Worm (Caenorhabditis elegans) whole organism, early embryonic: ENCODE measurements around the gene ani-1.

Source experiments
- B0310.2 ChIP-seq: sonication (generic microtip); optimal IDR thresholded peaks from 2 replicates; lab custom pipeline; 2016; ENCODE audit warnings: mild to moderate bottlenecking, missing genetic modification characterization, missing compliant biosample characterization
- aly-1 ChIP-seq: sonication (generic microtip); optimal IDR thresholded peaks from 2 replicates; lab custom pipeline; 2016; ENCODE audit warnings: missing genetic modification characterization, missing compliant biosample characterization
- ama-1 ChIP-seq: fragments of 150-350 bp; optimal IDR thresholded peaks from 2 replicates; lab custom pipeline; 2014
- ceh-13 ChIP-seq: fragments of 200-800 bp; sonication (Bioruptor generic); optimal IDR thresholded peaks from 2 replicates; lab custom pipeline; 2018; ENCODE audit warnings: mild to moderate bottlenecking, missing genetic modification characterization, missing compliant biosample characterization
- ceh-36 ChIP-seq: sonication (generic microtip); optimal IDR thresholded peaks from 2 replicates; lab custom pipeline; 2016; ENCODE audit warnings: missing genetic modification characterization, inconsistent platforms, missing compliant biosample characterization
- ets-7 ChIP-seq: sonication (generic microtip); optimal IDR thresholded peaks from 2 replicates; lab custom pipeline; 2016; ENCODE audit warnings: missing genotype, missing genetic modification characterization, missing compliant biosample characterization
- flt-1 ChIP-seq: fragments of 200-800 bp; sonication (Bioruptor generic); IDR thresholded peaks from 2 replicates; pipeline ENCODE4 v1.3.6; 2022; ENCODE audit warnings: missing genetic modification characterization, missing compliant biosample characterization
- hmbx-1 ChIP-seq: sonication (generic microtip); optimal IDR thresholded peaks from 2 replicates; lab custom pipeline; 2016; ENCODE audit warnings: mild to moderate bottlenecking, missing genetic modification characterization, missing compliant biosample characterization
- hmg-4 ChIP-seq: fragments of 200-800 bp; sonication (Bioruptor generic); optimal IDR thresholded peaks from 2 replicates; lab custom pipeline; 2018; ENCODE audit warnings: mild to moderate bottlenecking, missing genetic modification characterization, missing compliant biosample characterization
- scrt-1 ChIP-seq: fragments of 200-800 bp; sonication (Bioruptor generic); IDR thresholded peaks from 2 replicates; pipeline ENCODE4 v1.3.6; 2022; ENCODE audit warnings: missing genetic modification characterization, missing compliant biosample characterization
- sea-1 ChIP-seq: fragments of 200-800 bp; sonication (Bioruptor generic); conservative IDR thresholded peaks from 2 replicates; pipeline ENCODE4 v1.3.6; 2022; ENCODE audit warnings: missing genetic modification characterization, missing compliant biosample characterization
- tbx-11 ChIP-seq: fragments of 200-800 bp; sonication (Bioruptor generic); IDR thresholded peaks from 2 replicates; pipeline ENCODE4 v1.3.6; 2022; ENCODE audit warnings: missing genetic modification characterization, missing compliant biosample characterization
- tbx-37 ChIP-seq: fragments of 200-800 bp; sonication (Bioruptor generic); conservative IDR thresholded peaks from 2 replicates; pipeline ENCODE4 v1.3.6; 2022; ENCODE audit warnings: missing genetic modification reagents, missing genetic modification characterization, missing compliant biosample characterization
- tra-4 ChIP-seq: sonication (generic microtip); optimal IDR thresholded peaks from 2 replicates; lab custom pipeline; 2017; ENCODE audit warnings: missing genetic modification characterization, missing compliant biosample characterization

ce11 chrIII:12455651-12456420 lies 2.7 kb upstream of the ani-1 start:
- TF ChIP-seq sea-1 (GFP tag; lab: Robert Waterston, UW): no peak
- TF ChIP-seq ama-1 (lab: Kevin White, UChicago): no peak
- TF ChIP-seq ceh-36 (tag; lab: Kevin White, UChicago): no peak
- TF ChIP-seq ceh-13 (GFP tag; lab: Kevin White, UChicago): no peak
- TF ChIP-seq tbx-37 (GFP tag; lab: Robert Waterston, UW): no peak
- TF ChIP-seq hmg-4 (GFP tag; lab: Kevin White, UChicago): no peak
- TF ChIP-seq hmbx-1 (tag; lab: Kevin White, UChicago): no peak
- no peak for TF ChIP-seq tbx-11 (GFP tag; lab: Robert Waterston, UW)
- TF ChIP-seq tra-4 (tag; lab: Kevin White, UChicago): no peak
- TF ChIP-seq scrt-1 (GFP tag; lab: Robert Waterston, UW): no peak
- TF ChIP-seq flt-1 (GFP tag; lab: Robert Waterston, UW): no peak
- no peak for TF ChIP-seq ets-7
- TF ChIP-seq B0310.2: no peak
- no peak for TF ChIP-seq aly-1 (tag; lab: Kevin White, UChicago)
